Worm (Caenorhabditis elegans): ENCODE results near the gene C33B4.5.
A peak's percentile ranks its signal among the peaks of the same experiment; 100 is the strongest.

DNA sequence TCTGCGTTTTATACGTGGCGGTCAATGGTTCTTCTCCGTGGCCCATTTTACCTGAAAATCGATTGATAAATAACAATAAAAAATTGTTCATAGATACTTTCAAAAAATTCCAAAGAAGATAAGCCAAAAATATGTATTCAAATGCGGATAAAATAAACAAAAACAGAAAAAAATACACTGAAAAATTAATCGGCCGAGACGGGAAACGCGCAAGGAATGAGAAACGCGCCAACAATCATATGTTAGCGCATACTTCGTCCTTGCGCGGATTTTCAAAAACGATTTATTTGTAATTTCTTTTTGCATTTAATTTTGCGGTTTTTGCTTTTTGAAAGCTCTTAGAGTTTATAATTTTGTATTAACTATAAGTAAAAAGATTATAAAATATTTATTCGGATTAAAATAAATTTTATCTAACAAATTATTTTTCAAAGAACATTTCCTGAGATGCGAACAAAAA is 37.5 kb upstream of the C33B4.5 start, which contains the start of gene nduf-11:
- peak; percentile 92 for TF ChIP-seq rnt-1 (tag; optimal IDR thresholded peaks at IDR 0.05)
- peak; percentile 23 for TF ChIP-seq fkh-10 (GFP tag; optimal IDR thresholded peaks at IDR 0.05)
- TF ChIP-seq skn-1 (tag; optimal IDR thresholded peaks at IDR 0.05): peak; percentile 91
- TF ChIP-seq alr-1 (tag; optimal IDR thresholded peaks at IDR 0.05; ENCODE audit: borderline replicate concordance): no peak
